Worm (Caenorhabditis elegans): ENCODE results near the gene gly-12.

DNA sequence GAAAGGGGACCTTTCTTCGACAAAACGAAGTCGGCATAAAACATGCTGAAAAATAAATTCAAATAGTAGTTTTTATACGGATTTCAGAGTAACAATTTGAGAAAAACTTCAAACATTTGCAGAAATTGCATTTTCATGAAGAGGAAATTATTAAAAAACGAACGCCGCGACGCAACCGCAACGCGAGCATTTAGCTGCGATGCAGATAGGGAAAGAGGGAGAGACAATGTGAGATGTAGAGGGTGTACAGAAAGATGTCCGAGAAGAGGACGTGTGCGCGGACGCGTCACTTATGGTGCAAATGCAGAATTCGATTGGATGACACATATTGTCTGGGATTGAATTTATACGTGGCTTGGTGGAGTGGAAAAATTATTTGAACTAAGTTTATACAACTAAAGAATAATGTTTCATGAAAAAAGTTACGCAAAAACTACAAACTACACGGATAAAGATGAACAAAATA is 10.7 kb upstream of the gly-12 start, which contains the start of gene coh-1:
- TF ChIP-seq pha-4 (tag; optimal IDR thresholded peaks at IDR 0.05): peak; percentile 62
- TF ChIP-seq snpc-4 (tag; optimal IDR thresholded peaks at IDR 0.05): no peak
- TF ChIP-seq nhr-237 (tag; optimal IDR thresholded peaks at IDR 0.05): peak; percentile 35
- TF ChIP-seq nhr-76 (tag; optimal IDR thresholded peaks at IDR 0.05): no peak
- TF ChIP-seq ceh-83 (GFP tag; optimal IDR thresholded peaks at IDR 0.05): no peak
- no peak for TF ChIP-seq nhr-28 (tag; optimal IDR thresholded peaks at IDR 0.05)
- TF ChIP-seq lsy-2 (tag; optimal IDR thresholded peaks at IDR 0.05): peak; percentile 35
- TF ChIP-seq unc-39 (tag; optimal IDR thresholded peaks at IDR 0.05): no peak
- peak; percentile 3 for TF ChIP-seq unc-62 (GFP tag; optimal IDR thresholded peaks at IDR 0.05)
- no peak for TF ChIP-seq ztf-11 (tag; optimal IDR thresholded peaks at IDR 0.05)
- TF ChIP-seq hlh-1 (tag; optimal IDR thresholded peaks at IDR 0.05): no peak
- peak; percentile 66 for TF ChIP-seq mep-1 (tag; optimal IDR thresholded peaks at IDR 0.05)

All from whole organism, mixed stage, embryonic.